Worm (Caenorhabditis elegans) whole organism, L4/young adult: Measurements from ENCODE around the gene F08G12.3.

ENCODE experiments used
- W03F9.2 ChIP-seq: fragments of 150-350 bp; optimal IDR thresholded peaks from 2 replicates; lab custom pipeline; 2014; ENCODE audit warnings: missing biosample characterization, missing genetic modification characterization
- dao-5 ChIP-seq: sonication (generic microtip); optimal IDR thresholded peaks from 2 replicates; lab custom pipeline; 2016; ENCODE audit warnings: missing genotype, missing genetic modification characterization, moderate library complexity, missing compliant biosample characterization
- him-1 ChIP-seq: sonication (generic microtip); optimal IDR thresholded peaks from 2 replicates; lab custom pipeline; 2016; ENCODE audit warnings: missing genotype, missing genetic modification reagents, missing genetic modification characterization, missing compliant biosample characterization

- TF ChIP-seq him-1 (no peak), W03F9.2 (no peak), dao-5 (tag; lab: Kevin White, UChicago) (no peak)
Measured at ce11 chrX:11324240-11324639, 24.2 kb downstream of the F08G12.3 start, which contains the start of gene asm-2.
